Worm (Caenorhabditis elegans): ENCODE data around the gene R10E4.1.

R10E4.1 gene

ce11 chrIII:4274524-4274923 is 5.0 kb downstream of the R10E4.1 start:
- TF ChIP-seq elt-4 (tag; optimal IDR thresholded peaks at IDR 0.05) (no peak), elt-2 (tag; optimal IDR thresholded peaks at IDR 0.05) (peak; percentile 47), pqm-1 (tag; optimal IDR thresholded peaks at IDR 0.05) (no peak), tbx-2 (tag; optimal IDR thresholded peaks at IDR 0.05) (peak; percentile 75), hlh-6 (tag; optimal IDR thresholded peaks at IDR 0.05) (no peak), hlh-30 (tag; optimal IDR thresholded peaks at IDR 0.05; ENCODE audit: insufficient read depth) (peak; percentile 47), nhr-11 (tag; optimal IDR thresholded peaks at IDR 0.05) (no peak), ref-2 (tag; optimal IDR thresholded peaks at IDR 0.05) (peak; percentile 10), zip-5 (tag; optimal IDR thresholded peaks at IDR 0.05) (no peak)

- TF ChIP-seq nfya-1 (tag; optimal IDR thresholded peaks at IDR 0.05) (peak; percentile 93), zip-5 (tag; optimal IDR thresholded peaks at IDR 0.05) (no peak), pat-9 (tag; optimal IDR thresholded peaks at IDR 0.05) (no peak)
Observed at ce11 chrIII:4275704-4276103, 6.2 kb downstream of the R10E4.1 start.

- TF ChIP-seq ama-1 (optimal IDR thresholded peaks at IDR 0.05) = peak; percentile 74
- TF ChIP-seq elt-2 (tag; optimal IDR thresholded peaks at IDR 0.05) = no peak
- no peak for TF ChIP-seq pat-9 (tag; optimal IDR thresholded peaks at IDR 0.05)
- no peak for TF ChIP-seq lim-6 (tag; optimal IDR thresholded peaks at IDR 0.05)
- no peak for TF ChIP-seq ceh-18 (tag; optimal IDR thresholded peaks at IDR 0.05)
Observed at ce11 chrIII:4276277-4276676, 6.7 kb downstream of the R10E4.1 start.

ce11 chrIII:4277762-4278161 is 8.2 kb downstream of the R10E4.1 start:
- TF ChIP-seq nhr-232 (tag; optimal IDR thresholded peaks at IDR 0.05) (no peak), dve-1 (tag; optimal IDR thresholded peaks at IDR 0.05) (no peak), mec-3 (tag; optimal IDR thresholded peaks at IDR 0.05; ENCODE audit: borderline replicate concordance) (no peak), lin-11 (tag; optimal IDR thresholded peaks at IDR 0.05) (no peak), ztf-16 (tag; optimal IDR thresholded peaks at IDR 0.05) (no peak), sox-4 (tag; optimal IDR thresholded peaks at IDR 0.05) (no peak), ceh-14 (tag; optimal IDR thresholded peaks at IDR 0.05) (no peak)

- TF ChIP-seq zip-5 (tag; optimal IDR thresholded peaks at IDR 0.05) (no peak), F13H6.1 (tag; optimal IDR thresholded peaks at IDR 0.05) (no peak), ztf-16 (tag; optimal IDR thresholded peaks at IDR 0.05) (no peak), fkh-6 (tag; optimal IDR thresholded peaks at IDR 0.05) (no peak), ets-4 (tag; optimal IDR thresholded peaks at IDR 0.05) (no peak), unc-42 (tag; optimal IDR thresholded peaks at IDR 0.05) (no peak), ceh-9 (tag; optimal IDR thresholded peaks at IDR 0.05) (no peak), rnt-1 (tag; optimal IDR thresholded peaks at IDR 0.05) (no peak), hlh-15 (tag; optimal IDR thresholded peaks at IDR 0.05) (no peak), T23F11.4 (GFP tag; optimal IDR thresholded peaks at IDR 0.05) (no peak), ttx-3 (tag; optimal IDR thresholded peaks at IDR 0.05) (no peak), tbx-7 (tag; optimal IDR thresholded peaks at IDR 0.05) (no peak), pha-4 (tag; optimal IDR thresholded peaks at IDR 0.05) (no peak), hlh-6 (tag; optimal IDR thresholded peaks at IDR 0.05) (no peak), elt-4 (tag; optimal IDR thresholded peaks at IDR 0.05) (no peak), ceh-22 (tag; optimal IDR thresholded peaks at IDR 0.05) (no peak), pha-2 (tag; optimal IDR thresholded peaks at IDR 0.05) (no peak), ceh-24 (tag; optimal IDR thresholded peaks at IDR 0.05) (no peak)
Observed at ce11 chrIII:4278203-4278602, 8.7 kb downstream of the R10E4.1 start.

All from whole organism, late embryonic.